Worm (Caenorhabditis elegans) whole organism, early embryonic: ENCODE data around the gene Y45F10D.7.

ENCODE experiments used
- aly-1 ChIP-seq: sonication (generic microtip); optimal IDR thresholded peaks from 2 replicates; lab custom pipeline; 2016; ENCODE audit warnings: missing genetic modification characterization, missing compliant biosample characterization
- ama-1 ChIP-seq: fragments of 150-350 bp; optimal IDR thresholded peaks from 2 replicates; lab custom pipeline; 2014
- ceh-13 ChIP-seq: fragments of 200-800 bp; sonication (Bioruptor generic); optimal IDR thresholded peaks from 2 replicates; lab custom pipeline; 2018; ENCODE audit warnings: mild to moderate bottlenecking, missing genetic modification characterization, missing compliant biosample characterization
- ets-7 ChIP-seq: sonication (generic microtip); optimal IDR thresholded peaks from 2 replicates; lab custom pipeline; 2016; ENCODE audit warnings: missing genotype, missing genetic modification characterization, missing compliant biosample characterization
- flt-1 ChIP-seq: fragments of 200-800 bp; sonication (Bioruptor generic); IDR thresholded peaks from 2 replicates; pipeline ENCODE4 v1.3.6; 2022; ENCODE audit warnings: missing genetic modification characterization, missing compliant biosample characterization
- sea-1 ChIP-seq: fragments of 200-800 bp; sonication (Bioruptor generic); conservative IDR thresholded peaks from 2 replicates; pipeline ENCODE4 v1.3.6; 2022; ENCODE audit warnings: missing genetic modification characterization, missing compliant biosample characterization
- tbx-37 ChIP-seq: fragments of 200-800 bp; sonication (Bioruptor generic); conservative IDR thresholded peaks from 2 replicates; pipeline ENCODE4 v1.3.6; 2022; ENCODE audit warnings: missing genetic modification reagents, missing genetic modification characterization, missing compliant biosample characterization
- tra-4 ChIP-seq: sonication (generic microtip); optimal IDR thresholded peaks from 2 replicates; lab custom pipeline; 2017; ENCODE audit warnings: missing genetic modification characterization, missing compliant biosample characterization

DNA sequence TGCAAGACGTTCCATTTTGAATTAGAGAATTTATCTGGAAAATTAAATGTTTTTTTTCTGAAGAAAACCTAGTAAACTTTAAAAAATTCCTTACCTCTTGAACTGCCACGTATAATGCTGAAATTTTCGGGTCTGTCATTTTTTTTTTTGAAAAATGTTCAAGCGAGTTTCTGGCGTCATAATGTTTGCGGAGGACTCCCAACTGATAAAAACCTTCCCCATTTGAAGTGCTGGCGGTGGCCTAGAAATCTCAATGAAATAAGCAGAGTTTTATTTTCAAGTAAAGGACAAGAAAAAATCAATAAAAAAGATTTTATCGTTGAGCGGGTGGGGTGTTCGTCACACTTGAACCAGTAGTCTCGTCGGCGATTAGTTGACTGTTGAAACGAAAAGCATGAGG lies 2.0 kb upstream of the Y45F10D.7 start, which contains the start of gene icap-1:
- TF ChIP-seq tra-4 (tag; lab: Kevin White, UChicago) (no peak), ama-1 (lab: Kevin White, UChicago) (no peak), tbx-37 (GFP tag; lab: Robert Waterston, UW) (no peak), sea-1 (GFP tag; lab: Robert Waterston, UW) (no peak), flt-1 (GFP tag; lab: Robert Waterston, UW) (no peak), ets-7 (tag; lab: Kevin White, UChicago) (no peak), aly-1 (no peak), ceh-13 (GFP tag; lab: Kevin White, UChicago) (no peak)
